Fruit fly (Drosophila melanogaster) whole organism, embryonic: Measurements from ENCODE around the gene Ptpmeg2.

Experiments
- Atf6 ChIP-seq: fragments of 200-800 bp; sonication (Bioruptor generic); IDR thresholded peaks from 2 replicates; pipeline ENCODE4 v1.3.6; 2022; ENCODE audit warnings: missing biosample characterization, missing genetic modification characterization
- Awh ChIP-seq: fragments of 200-800 bp; sonication (Bioruptor generic); IDR thresholded peaks from 2 replicates; pipeline ENCODE4, ENCODE4 v1.3.6; 2022; ENCODE audit warnings: missing biosample characterization, missing genetic modification characterization
- Bdp1 ChIP-seq: fragments of 200-800 bp; sonication (Bioruptor generic); optimal IDR thresholded peaks from 3 replicates; lab custom pipeline; 2016; ENCODE audit warnings: missing biosample characterization, missing genetic modification characterization
- CG10147 ChIP-seq: fragments of 200-800 bp; sonication (Bioruptor generic); optimal IDR thresholded peaks from 2 replicates; lab custom pipeline; 2019; ENCODE audit warnings: missing biosample characterization, mild to moderate bottlenecking, missing genetic modification characterization, moderate library complexity
- CG10209 ChIP-seq: fragments of 200-800 bp; sonication (Bioruptor generic); optimal IDR thresholded peaks from 3 replicates; lab custom pipeline; 2017; ENCODE audit warnings: missing biosample characterization, mild to moderate bottlenecking, missing genetic modification characterization, missing genetic modification reagents
- CG11504 ChIP-seq: fragments of 200-800 bp; sonication (Bioruptor generic); optimal IDR thresholded peaks from 3 replicates; lab custom pipeline; 2019; ENCODE audit warnings: missing biosample characterization, mild to moderate bottlenecking, missing genetic modification characterization, moderate library complexity
- CG11696 ChIP-seq: fragments of 200-800 bp; sonication (Bioruptor generic); IDR thresholded peaks from 2 replicates; pipeline ENCODE4 v1.3.6; 2022; ENCODE audit warnings: missing biosample characterization, missing genetic modification characterization
- CG12769 ChIP-seq: fragments of 200-800 bp; sonication (Bioruptor generic); optimal IDR thresholded peaks from 2 replicates; lab custom pipeline; 2019; ENCODE audit warnings: missing biosample characterization, mild to moderate bottlenecking, missing genetic modification characterization, moderate library complexity
- CG14050 ChIP-seq: fragments of 200-800 bp; sonication (Bioruptor generic); IDR thresholded peaks from 3 replicates; pipeline ENCODE4 v1.3.6; 2022; ENCODE audit warnings: missing biosample characterization, missing genetic modification characterization
- CG15601 ChIP-seq: fragments of 200-800 bp; sonication (Bioruptor generic); optimal IDR thresholded peaks from 3 replicates; lab custom pipeline; 2019; ENCODE audit warnings: missing biosample characterization, mild to moderate bottlenecking, missing genetic modification characterization, moderate library complexity
- CG2199 ChIP-seq: fragments of 200-800 bp; sonication (Bioruptor generic); IDR thresholded peaks from 3 replicates; pipeline ENCODE4 v1.3.6; 2022; ENCODE audit warnings: missing biosample characterization, missing genetic modification characterization
- CG32767 ChIP-seq: fragments of 200-800 bp; sonication (Bioruptor generic); IDR thresholded peaks from 2 replicates; pipeline ENCODE4 v1.3.6; 2022; ENCODE audit warnings: missing biosample characterization, missing genetic modification characterization
- CG33213 ChIP-seq: fragments of 200-800 bp; sonication (Bioruptor generic); optimal IDR thresholded peaks from 3 replicates; lab custom pipeline; 2016; ENCODE audit warnings: missing biosample characterization, missing genetic modification characterization
- CG34376 ChIP-seq: fragments of 200-800 bp; sonication (Bioruptor generic); optimal IDR thresholded peaks from 2 replicates; lab custom pipeline; 2018; ENCODE audit warnings: missing biosample characterization, mild to moderate bottlenecking, missing genetic modification characterization
- CG3838 ChIP-seq: fragments of 200-800 bp; sonication (Bioruptor generic); optimal IDR thresholded peaks from 3 replicates; lab custom pipeline; 2016; ENCODE audit warnings: missing biosample characterization, missing genetic modification characterization
- CG4282 ChIP-seq: fragments of 200-800 bp; sonication (Bioruptor generic); optimal IDR thresholded peaks from 2 replicates; lab custom pipeline; 2016; ENCODE audit warnings: missing biosample characterization, missing genetic modification characterization
- CG43689 ChIP-seq: fragments of 200-800 bp; sonication (Bioruptor generic); IDR thresholded peaks from 2 replicates; pipeline ENCODE4 v1.3.6; 2022; ENCODE audit warnings: missing biosample characterization, missing genetic modification characterization
- CG6765 ChIP-seq: fragments of 200-800 bp; sonication (Bioruptor generic); optimal IDR thresholded peaks from 3 replicates; lab custom pipeline; 2017; ENCODE audit warnings: missing biosample characterization, mild to moderate bottlenecking, missing genetic modification characterization
- CG7357 ChIP-seq: fragments of 200-800 bp; sonication (Bioruptor generic); IDR thresholded peaks from 3 replicates; pipeline ENCODE4 v1.3.6; 2022; ENCODE audit warnings: missing biosample characterization, missing genetic modification characterization
- CG9215 ChIP-seq: fragments of 200-800 bp; sonication (Bioruptor generic); IDR thresholded peaks from 2 replicates; pipeline ENCODE4 v1.3.6; 2022; ENCODE audit warnings: missing biosample characterization, missing genetic modification characterization
- CG9797 ChIP-seq: fragments of 200-800 bp; sonication (Bioruptor generic); optimal IDR thresholded peaks from 3 replicates; lab custom pipeline; 2018; ENCODE audit warnings: missing biosample characterization, mild to moderate bottlenecking, missing genetic modification characterization
- Dad ChIP-seq: fragments of 200-800 bp; sonication (Bioruptor generic); optimal IDR thresholded peaks from 3 replicates; lab custom pipeline; 2016; ENCODE audit warnings: missing biosample characterization, missing genetic modification characterization
- E2f2 ChIP-seq: fragments of 200-800 bp; sonication (Bioruptor generic); IDR thresholded peaks from 2 replicates; pipeline ENCODE4 v1.3.6; 2022; ENCODE audit warnings: missing biosample characterization, missing genetic modification characterization
- H2.0 ChIP-seq: fragments of 200-800 bp; sonication (Bioruptor generic); IDR thresholded peaks from 2 replicates; pipeline ENCODE4 v1.3.6; 2022; ENCODE audit warnings: missing biosample characterization, missing genetic modification characterization
- Hr39 ChIP-seq: fragments of >200 bp; optimal IDR thresholded peaks from 2 replicates; lab custom pipeline; 2017
- Ravus ChIP-seq: fragments of 200-800 bp; sonication (Bioruptor generic); IDR thresholded peaks from 2 replicates; pipeline ENCODE4 v1.3.6; 2022; ENCODE audit warnings: missing biosample characterization, missing genetic modification characterization
- Side ChIP-seq: fragments of 200-800 bp; sonication (Bioruptor generic); optimal IDR thresholded peaks from 2 replicates; lab custom pipeline; 2016; ENCODE audit warnings: missing biosample characterization, missing genetic modification characterization
- aop ChIP-seq: fragments of 200-800 bp; sonication (Bioruptor generic); IDR thresholded peaks from 2 replicates; pipeline ENCODE4 v1.3.6; 2022; ENCODE audit warnings: missing biosample characterization, missing genetic modification characterization
- ara ChIP-seq: fragments of 200-800 bp; sonication (Bioruptor generic); IDR thresholded peaks from 2 replicates; pipeline ENCODE4 v1.3.6; 2022; ENCODE audit warnings: missing biosample characterization, missing genetic modification characterization
- az2 ChIP-seq: fragments of 200-800 bp; sonication (Bioruptor generic); optimal IDR thresholded peaks from 3 replicates; lab custom pipeline; 2016; ENCODE audit warnings: missing biosample characterization, missing genetic modification characterization
- cas ChIP-seq: fragments of 200-800 bp; sonication (Bioruptor generic); IDR thresholded peaks from 2 replicates; pipeline ENCODE4 v1.3.6; 2022; ENCODE audit warnings: missing biosample characterization, missing genetic modification characterization
- chinmo ChIP-seq: fragments of 200-800 bp; sonication (Bioruptor generic); IDR thresholded peaks from 4 replicates; pipeline ENCODE4 v1.3.6; 2022; ENCODE audit warnings: missing biosample characterization, missing genetic modification characterization; ENCODE audit not compliant: partially characterized antibody
- ftz-f1 ChIP-seq: fragments of 200-800 bp; sonication (Bioruptor generic); optimal IDR thresholded peaks from 2 replicates; lab custom pipeline; 2016; ENCODE audit warnings: missing biosample characterization, missing genetic modification characterization
- grau ChIP-seq: fragments of 200-800 bp; optimal IDR thresholded peaks from 3 replicates; lab custom pipeline; 2019; ENCODE audit warnings: missing biosample characterization, mild to moderate bottlenecking, missing genetic modification characterization, moderate library complexity
- grn ChIP-seq: fragments of 200-800 bp; sonication (Bioruptor generic); optimal IDR thresholded peaks from 3 replicates; lab custom pipeline; 2017; ENCODE audit warnings: missing biosample characterization, missing genetic modification characterization
- lab ChIP-seq: fragments of 200-800 bp; sonication (Bioruptor generic); optimal IDR thresholded peaks from 3 replicates; lab custom pipeline; 2017; ENCODE audit warnings: missing biosample characterization, missing genetic modification characterization, mild to moderate bottlenecking, moderate library complexity, missing genetic modification reagents
- lilli ChIP-seq: fragments of 200-800 bp; sonication (Bioruptor generic); optimal IDR thresholded peaks from 3 replicates; lab custom pipeline; 2016; ENCODE audit warnings: missing biosample characterization, missing genetic modification characterization
- lov ChIP-seq, 2 experiments: fragments of 200-800 bp in 1 of 2; fragments of >200 bp in 1 of 2; sonication (Bioruptor generic) in 1 of 2; IDR thresholded peaks in 1 of 2; optimal IDR thresholded peaks in 1 of 2; 2 replicates in 1 of 2; 3 replicates in 1 of 2; pipeline versions ENCODE4 v1.3.6 to Lab custom; 2017 to 2022; ENCODE audit warnings: missing biosample characterization in 1 of 2, missing genetic modification characterization in 1 of 2
- nom ChIP-seq: fragments of 200-800 bp; sonication (Bioruptor generic); optimal IDR thresholded peaks from 2 replicates; lab custom pipeline; 2017; ENCODE audit warnings: missing biosample characterization, missing genetic modification characterization, mild to moderate bottlenecking, moderate library complexity, missing genetic modification reagents
- oc ChIP-seq: fragments of 200-800 bp; sonication (Bioruptor generic); optimal IDR thresholded peaks from 2 replicates; lab custom pipeline; 2018; ENCODE audit warnings: missing biosample characterization, mild to moderate bottlenecking, missing genetic modification characterization, moderate library complexity
- rib ChIP-seq: fragments of 200-800 bp; sonication (Bioruptor generic); IDR thresholded peaks from 2 replicates; pipeline ENCODE4 v1.3.6; 2022; ENCODE audit warnings: missing biosample characterization, missing genetic modification characterization
- ro ChIP-seq: fragments of 200-800 bp; sonication (Bioruptor generic); IDR thresholded peaks from 2 replicates; pipeline ENCODE4 v1.3.6; 2022; ENCODE audit warnings: missing biosample characterization, missing genetic modification characterization
- scrt ChIP-seq: fragments of 200-800 bp; sonication (Bioruptor generic); optimal IDR thresholded peaks from 2 replicates; lab custom pipeline; 2018; ENCODE audit warnings: missing biosample characterization, mild to moderate bottlenecking, missing genetic modification characterization, moderate library complexity
- sens ChIP-seq: fragments of 200-800 bp; sonication (Bioruptor generic); peaks from one replicate; lab custom pipeline; 2016; ENCODE audit warnings: missing biosample characterization, missing genetic modification characterization
- sug ChIP-seq: fragments of 200-800 bp; optimal IDR thresholded peaks from 2 replicates; lab custom pipeline; 2019; ENCODE audit warnings: missing biosample characterization, mild to moderate bottlenecking, missing genetic modification characterization, moderate library complexity
- tap ChIP-seq: fragments of 200-800 bp; optimal IDR thresholded peaks from 3 replicates; lab custom pipeline; 2019; ENCODE audit warnings: missing biosample characterization, mild to moderate bottlenecking, missing genetic modification characterization, moderate library complexity
- tin ChIP-seq: fragments of 200-800 bp; sonication (Bioruptor generic); optimal IDR thresholded peaks from 3 replicates; lab custom pipeline; 2016; ENCODE audit warnings: missing biosample characterization, missing genetic modification characterization
- vvl ChIP-seq: fragments of 200-800 bp; sonication (Bioruptor generic); IDR thresholded peaks from 2 replicates; pipeline ENCODE4 v1.3.6; 2022; ENCODE audit warnings: missing biosample characterization, missing genetic modification characterization
- wdn ChIP-seq: fragments of 200-800 bp; sonication (Bioruptor generic); IDR thresholded peaks from 2 replicates; pipeline ENCODE4 v1.3.6; 2022; ENCODE audit warnings: missing biosample characterization, missing genetic modification characterization

The Ptpmeg2 gene

DNA sequence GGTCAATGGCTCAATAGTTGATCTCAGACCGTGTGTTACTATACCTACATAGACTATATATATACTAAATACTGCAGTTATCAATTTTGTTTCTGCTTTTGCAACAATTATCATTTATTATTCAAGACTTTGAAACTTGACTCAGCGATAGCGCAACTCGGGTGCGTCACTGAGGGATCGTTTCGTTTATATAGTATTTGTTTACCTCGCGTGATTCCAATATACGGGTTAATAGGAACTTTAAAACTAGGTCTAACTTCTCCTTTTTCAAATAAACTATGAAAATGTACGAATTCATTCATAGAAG, 81.7 kb downstream of the Ptpmeg2 start:
- TF ChIP-seq CG33213 (GFP tag; lab: Kevin White, UChicago) (no peak), nom (GFP tag; lab: Kevin White, UChicago) (peak; percentile 73)

DNA sequence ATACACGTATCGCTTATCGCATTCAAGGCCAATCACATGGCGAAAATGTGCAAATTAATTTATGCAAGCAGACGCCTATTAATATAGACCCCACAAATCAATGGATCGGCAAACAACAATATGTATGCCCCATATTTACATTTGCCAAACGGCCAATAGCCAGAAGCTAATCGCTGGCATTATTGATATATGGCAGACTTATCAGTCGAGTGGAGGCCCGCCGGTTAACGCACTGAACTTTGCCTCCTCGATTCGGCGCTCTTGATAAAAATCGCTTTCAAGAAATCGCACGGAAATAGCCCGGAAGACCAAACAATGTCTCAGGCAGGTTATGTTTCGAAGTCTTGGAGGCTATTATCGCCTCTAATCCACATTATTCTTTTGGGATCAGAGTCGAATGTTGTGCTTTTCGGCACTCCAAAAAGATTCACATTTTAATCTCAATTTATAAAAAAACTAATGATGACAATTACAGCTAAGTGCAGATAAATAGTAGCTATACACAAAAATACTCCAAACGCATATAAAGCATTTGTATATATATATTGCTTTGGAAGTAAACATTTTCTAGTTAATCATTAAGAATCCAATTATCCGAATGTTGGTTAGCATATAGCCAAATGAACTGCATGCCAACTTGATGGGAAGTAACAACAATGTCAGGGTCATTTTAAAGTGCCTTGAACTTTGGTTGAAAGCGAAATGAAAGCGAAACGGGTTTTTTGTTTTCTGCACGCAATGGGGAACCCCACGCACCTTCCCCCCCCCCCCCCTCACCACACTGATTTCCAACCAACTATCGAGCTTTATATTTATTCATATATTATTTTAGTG, 82.2 kb downstream of the Ptpmeg2 start:
- TF ChIP-seq ara (GFP tag; lab: Robert Waterston, UW) = no peak
- TF ChIP-seq CG12769 (tag; lab: Kevin White, UChicago) = no peak
- no peak for TF ChIP-seq ftz-f1
- no peak for TF ChIP-seq tap (tag; lab: Kevin White, UChicago)
- TF ChIP-seq CG10209 (GFP tag; lab: Kevin White, UChicago) = no peak
- peak; percentile 56 for TF ChIP-seq grn
- TF ChIP-seq CG9797 = no peak
- no peak for TF ChIP-seq CG3838
- peak; percentile 36; the same call in 1 of the 2 replicates for TF ChIP-seq vvl (GFP tag; lab: Robert Waterston, UW)
- no peak for TF ChIP-seq CG14050 (GFP tag; lab: Robert Waterston, UW)
- TF ChIP-seq CG34376 (GFP tag; lab: Kevin White, UChicago) = peak; percentile 88
- no peak for TF ChIP-seq Dad
- no peak for TF ChIP-seq CG32767 (GFP tag; lab: Robert Waterston, UW)
- no peak for TF ChIP-seq CG4282 (GFP tag; lab: Kevin White, UChicago)
- no peak for TF ChIP-seq tin (GFP tag; lab: Kevin White, UChicago)
- no peak for TF ChIP-seq ro (GFP tag; lab: Robert Waterston, UW)
- TF ChIP-seq CG9215 (GFP tag; lab: Robert Waterston, UW) = no peak
- TF ChIP-seq CG11696 (GFP tag; lab: Robert Waterston, UW) = peak; percentile 63; the same call in 1 of the 2 replicates
- TF ChIP-seq Awh = no peak
- TF ChIP-seq lilli (GFP tag; lab: Kevin White, UChicago) = no peak
- no peak for TF ChIP-seq E2f2 (GFP tag; lab: Robert Waterston, UW)
- TF ChIP-seq Ravus (GFP tag; lab: Robert Waterston, UW) = no peak
- TF ChIP-seq wdn = no peak
- no peak for TF ChIP-seq Bdp1 (GFP tag; lab: Kevin White, UChicago)
- no peak for TF ChIP-seq CG7357 (GFP tag; lab: Robert Waterston, UW)
- TF ChIP-seq scrt (GFP tag; lab: Kevin White, UChicago) = no peak
- TF ChIP-seq Hr39 (lab: Kevin White, UChicago) = no peak
- no peak for TF ChIP-seq grau (tag; lab: Kevin White, UChicago)
- no peak for TF ChIP-seq CG15601 (tag; lab: Kevin White, UChicago)
- peak; percentile 34 for TF ChIP-seq lab (GFP tag; lab: Kevin White, UChicago)
- no peak for TF ChIP-seq CG2199 (GFP tag; lab: Robert Waterston, UW)
- TF ChIP-seq aop = no peak
- TF ChIP-seq rib (GFP tag; lab: Robert Waterston, UW) = peak; percentile 32; the same call in 1 of the 2 replicates
- TF ChIP-seq oc = no peak
- no peak for TF ChIP-seq CG10147 (GFP tag; lab: Kevin White, UChicago)
- TF ChIP-seq CG11504 (tag; lab: Kevin White, UChicago) = no peak
- no peak for TF ChIP-seq CG6765
- no peak for TF ChIP-seq lov (optimal IDR thresholded peaks at IDR 0.05; lab: Kevin White, UChicago)
- no peak for TF ChIP-seq lov (GFP tag; IDR thresholded peaks at IDR 0.05; lab: Robert Waterston, UW)
- no peak for TF ChIP-seq cas
- peak; percentile 82 for TF ChIP-seq sug (tag; lab: Kevin White, UChicago)
- no peak for TF ChIP-seq CG43689 (GFP tag; lab: Robert Waterston, UW)
- no peak for TF ChIP-seq Atf6
- TF ChIP-seq az2 = no peak
- TF ChIP-seq Side (GFP tag; lab: Kevin White, UChicago) = no peak
- 0 out of 4 replicates have a peak, but pooled peaks have one; percentile 27 for TF ChIP-seq chinmo (GFP tag; lab: Robert Waterston, UW)
- TF ChIP-seq sens (GFP tag; lab: Kevin White, UChicago) = peak; percentile 59
- TF ChIP-seq H2.0 (GFP tag; lab: Robert Waterston, UW) = no peak
